Fruit fly (Drosophila melanogaster): ENCODE data around the gene Obp8a.

Gene Obp8a

DNA sequence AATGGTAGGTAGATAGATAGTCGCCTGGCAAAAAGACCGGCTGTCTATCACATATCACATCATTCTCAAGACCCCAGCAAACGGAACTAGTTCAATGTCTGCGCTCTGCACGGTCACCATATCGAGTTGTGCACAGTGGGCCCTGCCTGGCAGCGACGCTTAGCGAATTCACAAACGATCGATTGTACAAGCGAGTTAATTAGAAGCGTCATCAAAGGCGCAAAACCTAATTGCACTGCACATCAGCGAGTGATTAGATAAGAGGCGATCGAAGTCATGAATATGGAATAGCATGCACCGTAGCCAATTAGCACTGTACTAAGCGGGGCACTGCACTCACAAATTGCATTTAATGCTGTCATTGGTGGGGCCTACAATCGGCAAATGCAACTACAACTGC lies 5.8 kb downstream of the Obp8a start (continued):
- TF ChIP-seq CG10543 (GFP tag; optimal IDR thresholded peaks at IDR 0.05), result no peak
- 0 out of 2 replicates have a peak, but pooled peaks have one; percentile 17 for TF ChIP-seq vvl (GFP tag; IDR thresholded peaks at IDR 0.05)
- TF ChIP-seq Med (GFP tag), result peak; percentile 81
- TF ChIP-seq Ptx1 (GFP tag; IDR thresholded peaks at IDR 0.05), result peak; percentile 40; the same call in 1 of the 2 replicates
- no peak for TF ChIP-seq CG10565 (GFP tag; optimal IDR thresholded peaks at IDR 0.05)
- peak; percentile 15 for TF ChIP-seq pnt (GFP tag; optimal IDR thresholded peaks at IDR 0.05)
- no peak for TF ChIP-seq nerfin-1 (tag; optimal IDR thresholded peaks at IDR 0.05)
- TF ChIP-seq dpn (GFP tag; optimal IDR thresholded peaks at IDR 0.05), result no peak
- no peak for TF ChIP-seq bbx (GFP tag; IDR thresholded peaks at IDR 0.05; ENCODE audit: partially characterized antibody)
- peak; percentile 32 for TF ChIP-seq CG2712 (tag; optimal IDR thresholded peaks at IDR 0.05)
- no peak for TF ChIP-seq so (GFP tag; IDR thresholded peaks at IDR 0.05)
- no peak for TF ChIP-seq CG9797 (GFP tag; optimal IDR thresholded peaks at IDR 0.05)
- TF ChIP-seq Myb (GFP tag; optimal IDR thresholded peaks at IDR 0.05), result no peak
- TF ChIP-seq cas (GFP tag; IDR thresholded peaks at IDR 0.05), result no peak
- TF ChIP-seq row (GFP tag; IDR thresholded peaks at IDR 0.05), result peak; percentile 66
- TF ChIP-seq CG9817 (tag; optimal IDR thresholded peaks at IDR 0.05), result no peak
- no peak for TF ChIP-seq unc-4 (GFP tag; IDR thresholded peaks at IDR 0.05; ENCODE audit: partially characterized antibody)
- TF ChIP-seq Mes4 (GFP tag; optimal IDR thresholded peaks at IDR 0.05), result no peak
- no peak for TF ChIP-seq CG30020 (tag; optimal IDR thresholded peaks at IDR 0.05)
- TF ChIP-seq CG8924 (tag; optimal IDR thresholded peaks at IDR 0.05), result no peak
- TF ChIP-seq zen2 (GFP tag; IDR thresholded peaks at IDR 0.05; ENCODE audit: partially characterized antibody), result no peak
- TF ChIP-seq sc (optimal IDR thresholded peaks at IDR 0.05), result no peak
- TF ChIP-seq sc (GFP tag; optimal IDR thresholded peaks at IDR 0.05), result no peak
- no peak for TF ChIP-seq ro (GFP tag; IDR thresholded peaks at IDR 0.05)
- TF ChIP-seq CG32532 (GFP tag; IDR thresholded peaks at IDR 0.05), result no peak
- TF ChIP-seq CG8765 (GFP tag; IDR thresholded peaks at IDR 0.05), result no peak
- no peak for TF ChIP-seq fru (optimal IDR thresholded peaks at IDR 0.05)
- TF ChIP-seq D (optimal IDR thresholded peaks at IDR 0.05), result no peak
- TF ChIP-seq D (GFP tag; optimal IDR thresholded peaks at IDR 0.05), result no peak
- no peak for TF ChIP-seq NC2α (GFP tag; optimal IDR thresholded peaks at IDR 0.05)
- no peak for TF ChIP-seq CG1602 (GFP tag; optimal IDR thresholded peaks at IDR 0.05)
- TF ChIP-seq Dip2 (GFP tag; IDR thresholded peaks at IDR 0.05), result no peak
- no peak for TF ChIP-seq CG1233 (GFP tag; optimal IDR thresholded peaks at IDR 0.05)
- no peak for TF ChIP-seq CG14965 (GFP tag; optimal IDR thresholded peaks at IDR 0.05; ENCODE audit: borderline replicate concordance)
- TF ChIP-seq CG4404 (GFP tag; IDR thresholded peaks at IDR 0.05), result peak; percentile 42; the same call in 1 of the 2 replicates
- TF ChIP-seq CG3847 (GFP tag; IDR thresholded peaks at IDR 0.05), result no peak
- TF ChIP-seq schlank (tag; optimal IDR thresholded peaks at IDR 0.05), result no peak
- peak; percentile 54; the same call in 2 of the 4 replicates for TF ChIP-seq Gug (GFP tag; IDR thresholded peaks at IDR 0.05)
- TF ChIP-seq NK7.1 (GFP tag; optimal IDR thresholded peaks at IDR 0.05), result no peak
- TF ChIP-seq CG7839 (tag; optimal IDR thresholded peaks at IDR 0.05), result peak; percentile 23
- TF ChIP-seq hth (optimal IDR thresholded peaks at IDR 0.05), result no peak
- no peak for TF ChIP-seq nau (GFP tag; optimal IDR thresholded peaks at IDR 0.05)
- no peak for TF ChIP-seq CG13296 (GFP tag; optimal IDR thresholded peaks at IDR 0.05)
- TF ChIP-seq nmo (GFP tag; optimal IDR thresholded peaks at IDR 0.05), result peak; percentile 20
- TF ChIP-seq CG42726 (GFP tag; IDR thresholded peaks at IDR 0.05; ENCODE audit: partially characterized antibody), result no peak
- no peak for TF ChIP-seq crp (GFP tag; optimal IDR thresholded peaks at IDR 0.05)
- no peak for TF ChIP-seq fd102C (GFP tag; optimal IDR thresholded peaks at IDR 0.05)
- TF ChIP-seq dmrt99B (tag; optimal IDR thresholded peaks at IDR 0.05), result peak; percentile 26
- TF ChIP-seq kay (GFP tag; optimal IDR thresholded peaks at IDR 0.05), result no peak
- no peak for TF ChIP-seq CG33557 (GFP tag; optimal IDR thresholded peaks at IDR 0.05)
- TF ChIP-seq salm (tag; optimal IDR thresholded peaks at IDR 0.05), result no peak
- TF ChIP-seq Meics (GFP tag; optimal IDR thresholded peaks at IDR 0.05), result no peak

Measured in whole organism, embryonic.